Fruit fly (Drosophila melanogaster): Measurements from ENCODE around the gene drd.
A peak's percentile ranks its signal among the peaks of the same experiment; 100 is the strongest.

drd gene

DNA sequence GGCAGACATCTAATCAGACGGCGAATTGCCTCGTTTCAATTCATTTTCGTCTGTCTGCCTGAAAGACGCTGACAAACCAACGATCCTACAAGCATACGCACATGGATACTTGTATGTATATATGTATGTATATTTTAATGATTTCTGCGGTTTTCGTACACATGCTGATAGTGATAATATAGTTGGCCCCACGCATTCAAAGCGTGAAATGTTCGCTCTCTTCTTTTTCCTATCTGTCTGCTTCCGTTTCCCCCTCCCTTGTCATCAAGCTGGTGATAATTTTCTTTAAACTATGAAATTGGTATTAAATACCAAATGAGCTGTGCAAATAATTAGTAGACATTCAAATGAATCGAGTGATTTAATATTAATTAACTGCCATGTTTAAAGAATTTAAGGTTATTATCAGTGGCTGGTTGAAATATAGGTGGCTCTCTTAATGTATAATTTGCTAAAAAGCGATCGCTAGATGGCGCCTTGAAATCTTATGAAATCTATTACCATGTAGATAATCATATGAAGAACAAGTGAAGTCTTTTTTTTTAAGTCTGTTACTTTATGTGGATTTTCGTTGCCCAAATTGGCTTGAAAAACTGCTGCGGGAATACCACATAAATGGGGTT is 44.7 kb upstream of the drd start, which contains the start of gene CG33177 (continued):
- TF ChIP-seq dsx (GFP tag; optimal IDR thresholded peaks at IDR 0.05; ENCODE audit: poor library complexity, severe bottlenecking) = no peak

DNA sequence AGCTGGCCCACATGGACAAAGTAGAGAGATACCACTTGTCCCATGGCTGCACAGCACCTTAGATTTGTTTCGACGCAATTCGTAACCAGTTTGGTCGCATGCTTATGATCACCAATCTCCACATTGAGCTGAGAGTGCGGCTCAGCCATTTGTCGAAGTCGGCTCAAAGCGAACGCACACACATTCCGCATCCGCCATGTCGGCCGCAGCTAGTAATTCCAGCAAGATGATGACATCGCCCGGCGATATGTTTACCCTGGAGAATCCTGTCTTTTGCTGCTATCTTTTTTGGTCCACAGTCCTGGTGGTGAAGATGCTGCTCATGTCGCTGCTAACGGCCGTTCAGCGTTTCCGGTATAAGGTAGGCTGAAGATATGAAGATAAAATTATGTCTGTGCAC is 42.9 kb upstream of the drd start, which contains the start of gene CG33178:
CG33178 (plus strand) TSS at position 147 of the 400 bp plus-strand sequence.
- TF ChIP-seq Sox14 (GFP tag; optimal IDR thresholded peaks at IDR 0.05) (no peak), ss (GFP tag; optimal IDR thresholded peaks at IDR 0.05) (no peak), eg (GFP tag; IDR thresholded peaks at IDR 0.05) (peak; percentile 16; the same call in 1 of the 3 replicates)

DNA sequence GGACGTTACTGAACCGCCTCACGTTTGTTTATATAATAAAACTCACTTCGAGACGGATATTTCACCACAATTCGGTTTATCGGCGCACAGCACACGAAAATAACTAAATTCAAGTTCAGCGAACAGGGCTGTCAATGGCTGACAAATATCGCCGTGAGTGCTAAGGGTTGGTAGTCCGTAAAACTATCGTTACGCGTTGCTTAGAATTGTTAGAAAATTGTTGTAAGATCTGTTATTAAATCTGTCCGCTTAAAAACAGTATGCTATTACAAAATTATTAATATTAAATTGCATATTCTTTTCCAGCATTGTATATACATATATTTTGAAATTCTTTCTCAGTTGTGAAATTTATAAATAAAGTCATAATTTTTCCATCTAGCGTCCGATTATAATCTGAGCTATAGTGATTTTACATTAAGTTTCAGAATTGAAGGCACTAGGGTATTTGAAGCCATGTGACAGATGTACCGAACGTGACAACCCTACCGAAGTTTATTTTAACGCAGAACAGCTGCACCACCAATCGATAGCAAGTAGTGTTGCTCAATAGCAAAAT is 40.9 kb upstream of the drd start, which contains the start of gene Cox17:
Cox17 (minus strand) TSS at position 120 of the 559 bp plus-strand sequence.
- TF ChIP-seq CG16779 (tag; optimal IDR thresholded peaks at IDR 0.05) (peak; percentile 15), Blimp-1 (GFP tag; optimal IDR thresholded peaks at IDR 0.05) (peak; percentile 58), Hr4 (GFP tag; optimal IDR thresholded peaks at IDR 0.05) (peak; percentile 83), CG6854 (GFP tag; optimal IDR thresholded peaks at IDR 0.05) (no peak), CG9139 (GFP tag; optimal IDR thresholded peaks at IDR 0.05) (no peak), OdsH (GFP tag; optimal IDR thresholded peaks at IDR 0.05) (peak; percentile 84), Hr39 (GFP tag; optimal IDR thresholded peaks at IDR 0.05) (peak; percentile 76), CG32006 (GFP tag; optimal IDR thresholded peaks at IDR 0.05) (peak; percentile 88), CG11902 (GFP tag; optimal IDR thresholded peaks at IDR 0.05) (peak; percentile 69), CG3032 (tag; optimal IDR thresholded peaks at IDR 0.05) (peak; percentile 81), fd59A (GFP tag; optimal IDR thresholded peaks at IDR 0.05) (peak; percentile 63), CG6276 (GFP tag; optimal IDR thresholded peaks at IDR 0.05) (peak; percentile 72), Eip75B (GFP tag; optimal IDR thresholded peaks at IDR 0.05) (peak; percentile 77), fkh (GFP tag; optimal IDR thresholded peaks at IDR 0.05) (peak; percentile 74), CG8319 (GFP tag; optimal IDR thresholded peaks at IDR 0.05) (peak; percentile 53), CG7368 (GFP tag; optimal IDR thresholded peaks at IDR 0.05) (peak; percentile 25), Sox102F (GFP tag; optimal IDR thresholded peaks at IDR 0.05) (peak; percentile 74), topi (GFP tag; optimal IDR thresholded peaks at IDR 0.05) (peak; percentile 78), CG8119 (GFP tag; IDR thresholded peaks at IDR 0.05) (peak; percentile 68), Lpt (GFP tag; optimal IDR thresholded peaks at IDR 0.05) (peak; percentile 68), CG11762 (GFP tag; optimal IDR thresholded peaks at IDR 0.05; ENCODE audit: insufficient read depth) (peak; percentile 59), Hr38 (GFP tag; optimal IDR thresholded peaks at IDR 0.05) (no peak), lz (GFP tag; optimal IDR thresholded peaks at IDR 0.05) (peak; percentile 88), net (GFP tag; optimal IDR thresholded peaks at IDR 0.05) (peak; percentile 75), CG31627 (GFP tag; optimal IDR thresholded peaks at IDR 0.05) (peak; percentile 81), CG6792 (GFP tag; optimal IDR thresholded peaks at IDR 0.05) (peak; percentile 73), Eip93F (GFP tag; optimal IDR thresholded peaks at IDR 0.05) (peak; percentile 58), CG1621 (tag; optimal IDR thresholded peaks at IDR 0.05) (peak; percentile 68), Met (GFP tag; optimal IDR thresholded peaks at IDR 0.05) (peak; percentile 84), CG6808 (GFP tag; optimal IDR thresholded peaks at IDR 0.05) (peak; percentile 80), dac (GFP tag; optimal IDR thresholded peaks at IDR 0.05) (peak; percentile 44), CG8632 (GFP tag; optimal IDR thresholded peaks at IDR 0.05) (peak; percentile 76), Sox15 (GFP tag; optimal IDR thresholded peaks at IDR 0.05) (peak; percentile 84), svp (GFP tag) (peak; percentile 93), CG4318 (GFP tag; optimal IDR thresholded peaks at IDR 0.05) (peak; percentile 75), Sox14 (GFP tag; optimal IDR thresholded peaks at IDR 0.05) (peak; percentile 80), CG34406 (GFP tag; optimal IDR thresholded peaks at IDR 0.05) (peak; percentile 78), CG11294 (GFP tag; IDR thresholded peaks at IDR 0.05) (peak; percentile 60; the same call in 1 of the 2 replicates), Ets21C (GFP tag; optimal IDR thresholded peaks at IDR 0.05) (peak; percentile 77), pdm3 (GFP tag; optimal IDR thresholded peaks at IDR 0.05) (peak; percentile 79), fd85E (GFP tag; optimal IDR thresholded peaks at IDR 0.05) (peak; percentile 47), CG10631 (GFP tag; optimal IDR thresholded peaks at IDR 0.05) (peak; percentile 85), ss (GFP tag; optimal IDR thresholded peaks at IDR 0.05) (peak; percentile 61 to 81), Gug (GFP tag; IDR thresholded peaks at IDR 0.05) (peak; percentile 10; the same call in 1 of the 2 replicates)
